Fruit fly (Drosophila melanogaster) whole organism, wandering third instar larva: Measurements from ENCODE around the gene CG14237.
A peak's percentile ranks its signal among the peaks of the same experiment; 100 is the strongest.

Source experiments
- Abd-B ChIP-seq: fragments of >200 bp; optimal IDR thresholded peaks from 2 replicates; lab custom pipeline; 2017; ENCODE audit warnings: missing biosample characterization, missing genetic modification characterization
- CG32264 ChIP-seq: fragments of 200-800 bp; sonication (Bioruptor generic); optimal IDR thresholded peaks from 2 replicates; lab custom pipeline; 2016; ENCODE audit warnings: missing biosample characterization, missing genetic modification characterization
- CG9705 ChIP-seq: fragments of 200-800 bp; sonication (Bioruptor generic); optimal IDR thresholded peaks from 2 replicates; lab custom pipeline; 2018; ENCODE audit warnings: missing biosample characterization, mild to moderate bottlenecking, missing genetic modification characterization
- CrebA ChIP-seq: fragments of 200-800 bp; sonication (Bioruptor generic); optimal IDR thresholded peaks from 2 replicates; lab custom pipeline; 2016; ENCODE audit warnings: missing biosample characterization, mild to moderate bottlenecking, missing genetic modification characterization, borderline replicate concordance
- Dfd ChIP-seq: fragments of >200 bp; optimal IDR thresholded peaks from 2 replicates; lab custom pipeline; 2017; ENCODE audit warnings: missing biosample characterization, missing genetic modification characterization
- Dif ChIP-seq: fragments of 200-275, 200-300 bp; sonication (Bioruptor generic); optimal IDR thresholded peaks from 2 replicates; lab custom pipeline; 2018; ENCODE audit warnings: missing biosample characterization, missing genetic modification characterization; ENCODE audit not compliant: partially characterized antibody
- HLH106 ChIP-seq: fragments of 200-800 bp; optimal IDR thresholded peaks from 3 replicates; lab custom pipeline; 2019; ENCODE audit warnings: missing biosample characterization, mild to moderate bottlenecking, missing genetic modification characterization, moderate library complexity
- Hnf4 ChIP-seq: fragments of 200-800 bp; sonication (Bioruptor generic); optimal IDR thresholded peaks from 2 replicates; lab custom pipeline; 2016; ENCODE audit warnings: missing biosample characterization, mild to moderate bottlenecking, missing genetic modification characterization
- Hr78 ChIP-seq: fragments of >200 bp; optimal IDR thresholded peaks from 2 replicates; lab custom pipeline; 2017; ENCODE audit warnings: missing biosample characterization, missing genetic modification characterization
- Hr83 ChIP-seq: fragments of 200-300 bp; sonication (Bioruptor generic); optimal IDR thresholded peaks from 2 replicates; lab custom pipeline; 2016; ENCODE audit warnings: missing biosample characterization, mild to moderate bottlenecking, missing genetic modification characterization, moderate library complexity; ENCODE audit not compliant: poor library complexity, severe bottlenecking
- Jra ChIP-seq: sonication (Bioruptor generic); optimal IDR thresholded peaks from 2 replicates; lab custom pipeline; 2016; ENCODE audit warnings: missing biosample characterization, missing genetic modification characterization
- Mio ChIP-seq: sonication (Bioruptor generic); optimal IDR thresholded peaks from 2 replicates; lab custom pipeline; 2016; ENCODE audit warnings: missing biosample characterization, missing genetic modification characterization
- Myc ChIP-seq: fragments of >200 bp; optimal IDR thresholded peaks from 2 replicates; lab custom pipeline; 2017
- N ChIP-seq: fragments of >200 bp; optimal IDR thresholded peaks from 2 replicates; lab custom pipeline; 2018; ENCODE audit warnings: missing biosample characterization, missing external identifiers, missing genetic modification characterization
- OdsH ChIP-seq: fragments of 200-800 bp; sonication (Bioruptor generic); optimal IDR thresholded peaks from 2 replicates; lab custom pipeline; 2016; ENCODE audit warnings: missing biosample characterization, mild to moderate bottlenecking, missing genetic modification characterization
- Sp1 ChIP-seq: fragments of 200-800 bp; sonication (Bioruptor generic); optimal IDR thresholded peaks from 3 replicates; lab custom pipeline; 2019; ENCODE audit warnings: missing biosample characterization, mild to moderate bottlenecking, missing genetic modification characterization, moderate library complexity
- br ChIP-seq: fragments of 200-800 bp; sonication (Bioruptor generic); optimal IDR thresholded peaks from 2 replicates; lab custom pipeline; 2016; ENCODE audit warnings: missing biosample characterization, missing genetic modification characterization
- brk ChIP-seq: fragments of 200-800 bp; sonication (Bioruptor generic); optimal IDR thresholded peaks from 2 replicates; lab custom pipeline; 2016; ENCODE audit warnings: missing biosample characterization, mild to moderate bottlenecking, missing genetic modification characterization
- dmrt93B ChIP-seq: fragments of 200-800 bp; sonication (Bioruptor generic); optimal IDR thresholded peaks from 2 replicates; lab custom pipeline; 2018; ENCODE audit warnings: missing biosample characterization, mild to moderate bottlenecking, missing genetic modification characterization
- ey ChIP-seq: fragments of 200-800 bp; sonication (Bioruptor generic); optimal IDR thresholded peaks from 2 replicates; lab custom pipeline; 2016; ENCODE audit warnings: missing biosample characterization, missing genetic modification characterization
- fru ChIP-seq: fragments of 200-800 bp; sonication (Bioruptor generic); optimal IDR thresholded peaks from 3 replicates; lab custom pipeline; 2016; ENCODE audit warnings: missing biosample characterization, mild to moderate bottlenecking, missing genetic modification characterization
- jim ChIP-seq: fragments of 175-275, 200-325 bp; sonication (Bioruptor generic); optimal IDR thresholded peaks from 2 replicates; lab custom pipeline; 2016; ENCODE audit warnings: missing biosample characterization, mild to moderate bottlenecking, missing genetic modification characterization
- lola ChIP-seq: fragments of >200 bp; optimal IDR thresholded peaks from 2 replicates; lab custom pipeline; 2017; ENCODE audit warnings: missing biosample characterization, missing genetic modification characterization
- pan ChIP-seq: fragments of >200 bp; optimal IDR thresholded peaks from 2 replicates; lab custom pipeline; 2017
- psq ChIP-seq: fragments of 200-800 bp; sonication (Bioruptor generic); optimal IDR thresholded peaks from 3 replicates; lab custom pipeline; 2017; ENCODE audit warnings: missing biosample characterization, mild to moderate bottlenecking, missing genetic modification characterization, moderate library complexity
- rgr ChIP-seq: fragments of 200-800 bp; sonication (Bioruptor generic); optimal IDR thresholded peaks from 3 replicates; lab custom pipeline; 2016; ENCODE audit warnings: missing biosample characterization, mild to moderate bottlenecking, missing genetic modification characterization
- sv ChIP-seq: fragments of 200-800 bp; sonication (Bioruptor generic); optimal IDR thresholded peaks from 3 replicates; lab custom pipeline; 2016; ENCODE audit warnings: missing biosample characterization, missing genetic modification characterization
- tai ChIP-seq: sonication (Bioruptor generic); optimal IDR thresholded peaks from 2 replicates; lab custom pipeline; 2016; ENCODE audit warnings: missing biosample characterization, missing genetic modification characterization
- usp ChIP-seq: fragments of >200 bp; optimal IDR thresholded peaks from 2 replicates; lab custom pipeline; 2017; ENCODE audit warnings: missing biosample characterization, missing genetic modification characterization
- woc ChIP-seq: sonication (Bioruptor generic); optimal IDR thresholded peaks from 2 replicates; lab custom pipeline; 2016; ENCODE audit warnings: missing biosample characterization, mild to moderate bottlenecking, missing genetic modification characterization

CG14237 gene

DNA sequence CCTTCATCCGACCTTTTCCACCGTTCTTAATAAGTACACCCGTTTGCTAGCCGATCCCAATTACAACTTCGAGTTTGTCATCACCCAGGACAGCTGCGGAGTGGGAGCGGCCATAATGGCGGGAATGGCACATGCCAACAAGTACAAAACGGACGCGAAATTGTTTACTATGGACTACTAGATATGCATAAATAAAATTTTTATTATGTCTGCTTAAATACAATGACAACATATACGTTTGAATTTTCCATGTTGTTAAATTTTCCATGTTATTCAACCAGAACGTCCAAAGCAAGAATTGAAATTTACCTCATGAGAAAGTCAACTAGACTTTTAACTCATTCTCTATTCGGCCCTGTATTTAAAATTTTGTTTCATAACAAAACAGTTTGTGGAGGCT, 6.3 kb upstream of the CG14237 start, which contains the start of gene Hex-t2:
TSS of gene Hex-t2 (plus strand) at position 301 of the 400 bp plus-strand sequence.
- TF ChIP-seq Abd-B (GFP tag; lab: Kevin White, UChicago) (no peak), lola (no peak), dmrt93B (GFP tag; lab: Kevin White, UChicago) (no peak), br (GFP tag; lab: Kevin White, UChicago) (no peak), rgr (GFP tag; lab: Kevin White, UChicago) (no peak), usp (GFP tag; lab: Kevin White, UChicago) (no peak), CG32264 (GFP tag; lab: Kevin White, UChicago) (no peak), psq (GFP tag; lab: Kevin White, UChicago) (no peak), Mio (GFP tag; lab: Kevin White, UChicago) (no peak), Hr83 (GFP tag; lab: Kevin White, UChicago) (no peak), sv (GFP tag; lab: Kevin White, UChicago) (no peak), pan (lab: Kevin White, UChicago) (no peak), Hnf4 (no peak), Myc (lab: Kevin White, UChicago) (no peak), CrebA (no peak), brk (GFP tag; lab: Kevin White, UChicago) (no peak), fru (GFP tag; lab: Kevin White, UChicago) (no peak), Sp1 (GFP tag; lab: Kevin White, UChicago) (no peak)
- TF ChIP-seq, all 38 proteins: peak for 0

dm6 chr3R:26452345-26452744, 4.3 kb upstream of the CG14237 start, which contains the start of gene CG5447:
Gene CG5447, plus strand, starts transcription at chr3R:26452534.
- TF ChIP-seq N (GFP tag; lab: Kevin White, UChicago) (no peak), Myc (lab: Kevin White, UChicago) (peak; percentile 10)

DNA sequence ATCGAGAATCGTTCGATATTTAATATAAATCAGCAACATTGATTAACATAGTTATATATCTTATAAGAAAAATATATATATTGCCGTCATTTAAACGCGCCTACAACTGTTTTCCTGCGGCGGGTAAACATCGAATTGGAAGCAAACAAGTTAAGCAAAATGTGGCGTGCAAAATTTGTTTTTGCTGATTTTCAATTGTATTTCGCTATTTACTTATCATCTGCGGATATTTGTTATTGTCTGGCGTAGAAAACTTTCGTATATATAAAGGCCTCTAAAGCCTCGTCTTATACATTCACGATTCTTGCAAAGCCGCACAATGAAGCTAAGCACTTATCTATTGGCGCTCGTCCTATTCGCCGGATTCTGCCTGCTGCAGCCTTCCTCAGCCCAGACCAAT, 2.2 kb upstream of the CG14237 start, which contains the start of gene CG43117:
TSS of gene CG43117 (plus strand) at position 301 of the 400 bp plus-strand sequence.
- TF ChIP-seq N (GFP tag; lab: Kevin White, UChicago) (no peak), fru (GFP tag; lab: Kevin White, UChicago) (no peak), Mio (GFP tag; lab: Kevin White, UChicago) (no peak), rgr (GFP tag; lab: Kevin White, UChicago) (no peak), Sp1 (GFP tag; lab: Kevin White, UChicago) (no peak), Dif (GFP tag; lab: Kevin White, UChicago) (no peak), ey (GFP tag; lab: Kevin White, UChicago) (no peak), jim (GFP tag; lab: Kevin White, UChicago) (no peak), Myc (lab: Kevin White, UChicago) (no peak), Dfd (GFP tag; lab: Kevin White, UChicago) (no peak), woc (no peak), tai (no peak)

DNA sequence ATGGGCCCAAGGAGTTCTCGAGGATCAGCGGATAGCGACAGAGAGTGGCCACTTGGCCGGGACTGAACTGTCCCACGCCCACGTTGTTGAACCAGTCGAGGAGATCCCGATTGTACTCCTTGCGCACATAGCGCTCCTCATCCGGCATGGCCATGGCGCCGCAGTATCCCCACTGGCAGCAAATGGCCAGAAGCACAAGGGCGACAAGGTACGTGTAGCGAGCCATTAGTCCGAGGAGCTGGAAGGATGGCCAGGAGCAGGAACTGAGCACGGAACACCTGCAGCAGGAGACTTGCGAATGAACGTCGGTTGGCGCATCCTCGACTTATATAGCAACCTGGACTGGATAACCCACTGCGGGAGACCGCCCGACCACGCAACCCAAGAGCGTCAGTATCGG, 839 bp upstream of the CG14237 start, which contains the start of gene Pdf:
TSS of gene Pdf (minus strand) at position 304 of the 400 bp plus-strand sequence.
- TF ChIP-seq ey (GFP tag; lab: Kevin White, UChicago): no peak
- no peak for TF ChIP-seq HLH106
- TF ChIP-seq usp (GFP tag; lab: Kevin White, UChicago): no peak
- no peak for TF ChIP-seq lola
- no peak for TF ChIP-seq CG9705 (GFP tag; lab: Kevin White, UChicago)
- TF ChIP-seq Jra: no peak
- TF ChIP-seq Hr78 (GFP tag; lab: Kevin White, UChicago): no peak
- no peak for TF ChIP-seq psq (GFP tag; lab: Kevin White, UChicago)
- no peak for TF ChIP-seq brk (GFP tag; lab: Kevin White, UChicago)

DNA sequence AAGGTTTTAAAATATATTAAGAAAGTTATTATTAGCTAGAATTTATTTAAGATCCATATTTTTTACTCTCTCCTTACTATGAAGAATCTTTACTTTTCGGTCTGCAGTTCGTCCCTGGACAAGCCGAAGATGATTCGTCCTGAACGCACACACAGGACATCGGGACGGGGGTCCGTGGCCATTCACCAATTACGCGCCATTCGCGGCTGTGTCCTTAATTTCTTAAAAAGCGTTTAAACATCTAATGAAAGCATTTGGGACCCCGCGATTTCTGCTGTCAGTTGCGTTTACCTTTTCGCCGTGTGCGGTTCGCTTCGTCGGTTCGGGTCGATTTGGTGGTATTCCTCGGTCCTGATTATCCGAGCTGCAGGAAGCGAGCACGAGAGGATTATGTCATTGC, 1.3 kb downstream of the CG14237 start, which contains the start of gene CG14238:
TSS of gene CG14238 (plus strand) at position 301 of the 400 bp plus-strand sequence.
- TF ChIP-seq Abd-B (GFP tag; lab: Kevin White, UChicago) (no peak), OdsH (GFP tag; lab: Kevin White, UChicago) (no peak), CG9705 (GFP tag; lab: Kevin White, UChicago) (no peak)
